Fruit fly (Drosophila melanogaster) whole organism, embryonic: ENCODE data around the gene Cyp4d14.

Experiments
- CG16779 ChIP-seq: fragments of 200-800 bp; sonication (Bioruptor generic); IDR thresholded peaks from 2 replicates; pipeline ENCODE4 v1.3.6; 2022; ENCODE audit warnings: missing biosample characterization, missing genetic modification characterization
- CG17612 ChIP-seq: fragments of 200-800 bp; sonication (Bioruptor generic); IDR thresholded peaks from 2 replicates; pipeline ENCODE4 v1.3.6; 2022; ENCODE audit warnings: missing biosample characterization, missing genetic modification characterization
- CG2202 ChIP-seq: fragments of 200-800 bp; sonication (Bioruptor generic); optimal IDR thresholded peaks from 2 replicates; lab custom pipeline; 2018; ENCODE audit warnings: missing biosample characterization, mild to moderate bottlenecking, missing genetic modification characterization
- CG32772 ChIP-seq: fragments of 200-800 bp; sonication (Bioruptor generic); IDR thresholded peaks from 2 replicates; pipeline ENCODE4 v1.3.6; 2022; ENCODE audit warnings: missing biosample characterization, missing genetic modification characterization
- CG34376 ChIP-seq: fragments of 200-800 bp; sonication (Bioruptor generic); optimal IDR thresholded peaks from 2 replicates; lab custom pipeline; 2018; ENCODE audit warnings: missing biosample characterization, mild to moderate bottlenecking, missing genetic modification characterization
- GATAe ChIP-seq: fragments of 200-800 bp; sonication (Bioruptor generic); conservative IDR thresholded peaks from 2 replicates; pipeline ENCODE4 v1.3.6; 2022; ENCODE audit warnings: missing biosample characterization, missing genetic modification characterization
- h ChIP-seq: fragments of >200 bp; optimal IDR thresholded peaks from 2 replicates; lab custom pipeline; 2017
- wor ChIP-seq: fragments of 200-800 bp; sonication (Bioruptor generic); IDR thresholded peaks from 2 replicates; pipeline ENCODE4 v1.3.6; 2022; ENCODE audit warnings: missing biosample characterization, missing genetic modification characterization

- TF ChIP-seq GATAe (GFP tag; lab: Robert Waterston, UW) (no peak), CG2202 (no peak), CG32772 (GFP tag; lab: Robert Waterston, UW) (no peak), wor (GFP tag; lab: Robert Waterston, UW) (no peak), CG34376 (GFP tag; lab: Kevin White, UChicago) (no peak), CG16779 (GFP tag; lab: Robert Waterston, UW) (no peak), h (no peak), CG17612 (no peak)
Measured at dm6 chrX:2148671-2149070, 26.4 kb downstream of the Cyp4d14 start.
